Worm (Caenorhabditis elegans) whole organism, late embryonic: ENCODE measurements around the gene D1086.7.

Source experiments
- C08G9.2 ChIP-seq: sonication (generic microtip); optimal IDR thresholded peaks from 2 replicates; lab custom pipeline; 2016; ENCODE audit warnings: mild to moderate bottlenecking, missing genetic modification characterization, moderate library complexity, missing compliant biosample characterization
- C38D4.7 ChIP-seq: fragments of 200-800 bp; sonication (Bioruptor generic); optimal IDR thresholded peaks from 2 replicates; lab custom pipeline; 2018; ENCODE audit warnings: mild to moderate bottlenecking, missing genetic modification characterization, moderate library complexity, missing compliant biosample characterization
- K02D7.2 ChIP-seq: sonication (generic microtip); optimal IDR thresholded peaks from 2 replicates; lab custom pipeline; 2017; ENCODE audit warnings: mild to moderate bottlenecking, missing genetic modification characterization, missing compliant biosample characterization
- K09A11.1 ChIP-seq: sonication (generic microtip); optimal IDR thresholded peaks from 2 replicates; lab custom pipeline; 2017; ENCODE audit warnings: antibody characterized with exemption, mild to moderate bottlenecking, missing genetic modification characterization, missing compliant biosample characterization; ENCODE audit not compliant: insufficient read depth
- T23F11.4 ChIP-seq: fragments of 200-800 bp; sonication (Bioruptor generic); optimal IDR thresholded peaks from 2 replicates; lab custom pipeline; 2018; ENCODE audit warnings: mild to moderate bottlenecking, missing genetic modification characterization, missing compliant biosample characterization
- Y22D7AL.16 ChIP-seq: sonication (generic microtip); optimal IDR thresholded peaks from 2 replicates; lab custom pipeline; 2016; ENCODE audit warnings: missing genetic modification characterization, missing compliant biosample characterization
- ahr-1 ChIP-seq: sonication (generic microtip); optimal IDR thresholded peaks from 2 replicates; lab custom pipeline; 2016; ENCODE audit warnings: missing genetic modification characterization, missing compliant biosample characterization
- ama-1 ChIP-seq: fragments of 150-350 bp; optimal IDR thresholded peaks from 2 replicates; lab custom pipeline; 2014
- ceh-30 ChIP-seq: fragments of 150-350 bp; optimal IDR thresholded peaks from 2 replicates; lab custom pipeline; 2014; ENCODE audit warnings: missing biosample characterization, missing genetic modification characterization
- ceh-31 ChIP-seq: sonication (generic microtip); optimal IDR thresholded peaks from 2 replicates; lab custom pipeline; 2016; ENCODE audit warnings: missing genetic modification characterization, missing compliant biosample characterization
- ceh-34 ChIP-seq: sonication (generic microtip); optimal IDR thresholded peaks from 2 replicates; lab custom pipeline; 2016; ENCODE audit warnings: mild to moderate bottlenecking, missing genetic modification characterization, missing compliant biosample characterization
- ceh-48 ChIP-seq: sonication (generic microtip); optimal IDR thresholded peaks from 2 replicates; lab custom pipeline; 2016; ENCODE audit warnings: missing genetic modification characterization, inconsistent platforms, missing compliant biosample characterization
- ceh-6 ChIP-seq: fragments of 200-800 bp; sonication (Bioruptor generic); optimal IDR thresholded peaks from 2 replicates; lab custom pipeline; 2018; ENCODE audit warnings: mild to moderate bottlenecking, missing genetic modification characterization, missing compliant biosample characterization
- ceh-9 ChIP-seq: sonication (generic microtip); optimal IDR thresholded peaks from 2 replicates; lab custom pipeline; 2016; ENCODE audit warnings: mild to moderate bottlenecking, missing genetic modification characterization, inconsistent platforms, missing compliant biosample characterization
- dmd-4 ChIP-seq: sonication (generic microtip); optimal IDR thresholded peaks from 2 replicates; lab custom pipeline; 2016; ENCODE audit warnings: borderline replicate concordance, missing genetic modification characterization, missing compliant biosample characterization
- elt-2 ChIP-seq: sonication (generic microtip); optimal IDR thresholded peaks from 2 replicates; lab custom pipeline; 2016; ENCODE audit warnings: missing genetic modification reagents, missing genetic modification characterization, missing compliant biosample characterization
- elt-4 ChIP-seq: sonication (generic microtip); optimal IDR thresholded peaks from 2 replicates; lab custom pipeline; 2016; ENCODE audit warnings: missing genetic modification characterization, missing compliant biosample characterization
- fkh-10 ChIP-seq: fragments of 150-350 bp; optimal IDR thresholded peaks from 2 replicates; lab custom pipeline; 2014; ENCODE audit warnings: missing biosample characterization, missing genetic modification reagents, missing genetic modification characterization
- fkh-6 ChIP-seq: sonication (generic microtip); optimal IDR thresholded peaks from 2 replicates; lab custom pipeline; 2016; ENCODE audit warnings: missing genetic modification characterization, missing compliant biosample characterization
- gmeb-2 ChIP-seq: sonication (generic microtip); optimal IDR thresholded peaks from 2 replicates; lab custom pipeline; 2016; ENCODE audit warnings: missing genetic modification characterization, inconsistent platforms, missing compliant biosample characterization
- hlh-15 ChIP-seq: sonication (generic microtip); optimal IDR thresholded peaks from 2 replicates; lab custom pipeline; 2016; ENCODE audit warnings: missing genetic modification characterization, missing compliant biosample characterization
- hlh-30 ChIP-seq: sonication (generic microtip); optimal IDR thresholded peaks from 2 replicates; lab custom pipeline; 2017; ENCODE audit warnings: antibody characterized with exemption, missing genetic modification characterization, missing compliant biosample characterization; ENCODE audit not compliant: insufficient read depth
- hlh-6 ChIP-seq: sonication (generic microtip); optimal IDR thresholded peaks from 2 replicates; lab custom pipeline; 2016; ENCODE audit warnings: missing genotype, missing genetic modification characterization, missing compliant biosample characterization
- hlh-8 ChIP-seq: sonication (generic microtip); optimal IDR thresholded peaks from 2 replicates; lab custom pipeline; 2016; ENCODE audit warnings: missing genotype, missing genetic modification characterization, missing compliant biosample characterization
- lim-6 ChIP-seq: sonication (generic microtip); optimal IDR thresholded peaks from 2 replicates; lab custom pipeline; 2016; ENCODE audit warnings: missing genetic modification characterization, missing compliant biosample characterization
- lin-11 ChIP-seq: fragments of 200-800 bp; sonication (Bioruptor generic); optimal IDR thresholded peaks from 2 replicates; lab custom pipeline; 2018; ENCODE audit warnings: mild to moderate bottlenecking, missing genetic modification characterization, missing compliant biosample characterization
- madf-2 ChIP-seq: sonication (generic microtip); optimal IDR thresholded peaks from 2 replicates; lab custom pipeline; 2017; ENCODE audit warnings: missing genetic modification characterization, missing compliant biosample characterization
- nfya-1 ChIP-seq: sonication (generic microtip); optimal IDR thresholded peaks from 2 replicates; lab custom pipeline; 2017; ENCODE audit warnings: missing genetic modification characterization, mild to moderate bottlenecking, missing compliant biosample characterization, antibody characterized with exemption, moderate library complexity
- nhr-11 ChIP-seq: fragments of 150-350 bp; optimal IDR thresholded peaks from 2 replicates; lab custom pipeline; 2014; ENCODE audit warnings: missing biosample characterization, missing genetic modification characterization
- nhr-232 ChIP-seq: sonication (generic microtip); optimal IDR thresholded peaks from 2 replicates; lab custom pipeline; 2016; ENCODE audit warnings: missing genetic modification characterization, missing compliant biosample characterization
- odd-2 ChIP-seq: sonication (generic microtip); optimal IDR thresholded peaks from 2 replicates; lab custom pipeline; 2017; ENCODE audit warnings: antibody characterized with exemption, mild to moderate bottlenecking, missing genetic modification characterization, missing compliant biosample characterization
- pag-3 ChIP-seq: sonication (generic microtip); optimal IDR thresholded peaks from 2 replicates; lab custom pipeline; 2016; ENCODE audit warnings: missing compliant biosample characterization, missing genetic modification characterization, borderline replicate concordance
- pax-1 ChIP-seq: fragments of 150-350 bp; optimal IDR thresholded peaks from 2 replicates; lab custom pipeline; 2014; ENCODE audit warnings: missing biosample characterization, missing genetic modification characterization
- pha-4 ChIP-seq: fragments of 150-350 bp; optimal IDR thresholded peaks from 2 replicates; lab custom pipeline; 2018; ENCODE audit warnings: missing biosample characterization, missing genetic modification reagents, missing genetic modification characterization
- pros-1 ChIP-seq: fragments of 150-350 bp; optimal IDR thresholded peaks from 2 replicates; lab custom pipeline; 2014; ENCODE audit warnings: missing biosample characterization, missing genetic modification reagents, missing genetic modification characterization
- ref-2 ChIP-seq: sonication (generic microtip); optimal IDR thresholded peaks from 2 replicates; lab custom pipeline; 2016; ENCODE audit warnings: missing genetic modification characterization, missing compliant biosample characterization
- sox-4 ChIP-seq: sonication (generic microtip); optimal IDR thresholded peaks from 2 replicates; lab custom pipeline; 2017; ENCODE audit warnings: mild to moderate bottlenecking, missing genetic modification characterization, inconsistent platforms, missing compliant biosample characterization
- syd-9 ChIP-seq: sonication (generic microtip); optimal IDR thresholded peaks from 2 replicates; lab custom pipeline; 2016; ENCODE audit warnings: mild to moderate bottlenecking, missing genetic modification characterization, moderate library complexity, missing compliant biosample characterization
- tbx-2 ChIP-seq: sonication (generic microtip); optimal IDR thresholded peaks from 2 replicates; lab custom pipeline; 2016; ENCODE audit warnings: missing genetic modification characterization, missing compliant biosample characterization
- unc-3 ChIP-seq, 2 experiments: fragments of 200-800 bp in 1 of 2; sonication (Bioruptor generic) in 1 of 2; sonication (generic microtip) in 1 of 2; conservative IDR thresholded peaks in 1 of 2; optimal IDR thresholded peaks in 1 of 2; 2 replicates each; pipeline versions ENCODE4 v1.3.6 to Lab custom; 2016 to 2022; ENCODE audit warnings: missing compliant biosample characterization in 2 of 2, missing genetic modification characterization in 2 of 2, missing genetic modification reagents in 1 of 2
- unc-42 ChIP-seq: sonication (generic microtip); optimal IDR thresholded peaks from 2 replicates; lab custom pipeline; 2016; ENCODE audit warnings: missing genotype, missing genetic modification characterization, missing compliant biosample characterization
- unc-55 ChIP-seq: sonication (generic microtip); optimal IDR thresholded peaks from 2 replicates; lab custom pipeline; 2017; ENCODE audit warnings: missing biosample characterization, missing genetic modification reagents, missing genetic modification characterization
- unc-86 ChIP-seq: sonication (generic microtip); optimal IDR thresholded peaks from 2 replicates; lab custom pipeline; 2016; ENCODE audit warnings: missing genetic modification characterization, missing compliant biosample characterization
- zip-5 ChIP-seq: sonication (generic microtip); optimal IDR thresholded peaks from 2 replicates; lab custom pipeline; 2016; ENCODE audit warnings: missing genetic modification characterization, missing compliant biosample characterization
- ztf-16 ChIP-seq: sonication (generic microtip); optimal IDR thresholded peaks from 2 replicates; lab custom pipeline; 2017; ENCODE audit warnings: missing genetic modification characterization, missing compliant biosample characterization

Gene D1086.7

ce11 chrV:14074160-14074559 is 9.9 kb upstream of the D1086.7 start, which contains the start of gene D1086.11:
Gene D1086.11 (plus strand): TSS chrV:14074460.
- TF ChIP-seq K02D7.2 (no peak), ceh-6 (GFP tag; lab: Kevin White, UChicago) (no peak), ceh-48 (tag; lab: Kevin White, UChicago) (no peak), Y22D7AL.16 (tag; lab: Kevin White, UChicago) (no peak), ceh-31 (tag; lab: Kevin White, UChicago) (no peak), T23F11.4 (GFP tag; lab: Kevin White, UChicago) (no peak), odd-2 (no peak), ceh-34 (tag; lab: Kevin White, UChicago) (no peak), tbx-2 (tag; lab: Kevin White, UChicago) (no peak), zip-5 (tag; lab: Kevin White, UChicago) (no peak), lin-11 (no peak), elt-2 (tag; lab: Kevin White, UChicago) (no peak), nhr-11 (tag; lab: Kevin White, UChicago) (no peak), madf-2 (tag; lab: Kevin White, UChicago) (no peak), lim-6 (tag; lab: Kevin White, UChicago) (no peak), dmd-4 (no peak), ref-2 (tag; lab: Kevin White, UChicago) (no peak)

ce11 chrV:14079501-14079900 is 4.6 kb upstream of the D1086.7 start, which contains the start of gene D1086.6:
Gene D1086.6 (plus strand): TSS chrV:14079801.
- TF ChIP-seq ceh-9 (no peak), hlh-30 (tag; lab: Kevin White, UChicago) (no peak), pha-4 (tag; lab: Kevin White, UChicago) (no peak)

- no peak for TF ChIP-seq C08G9.2 (tag; lab: Kevin White, UChicago)
Observed at ce11 chrV:14082453-14082852, 1.6 kb upstream of the D1086.7 start, which contains the start of gene D1086.10. Gene D1086.10 (plus strand): TSS chrV:14082753.

- TF ChIP-seq elt-4 (tag; lab: Kevin White, UChicago) (no peak), nhr-11 (tag; lab: Kevin White, UChicago) (no peak), T23F11.4 (GFP tag; lab: Kevin White, UChicago) (no peak), hlh-8 (no peak), pax-1 (no peak), ztf-16 (tag; lab: Kevin White, UChicago) (no peak), unc-55 (GFP tag; lab: Kevin White, UChicago) (no peak), C38D4.7 (GFP tag; lab: Kevin White, UChicago) (no peak), pag-3 (tag; lab: Kevin White, UChicago) (no peak), K02D7.2 (no peak), syd-9 (tag; lab: Kevin White, UChicago) (no peak), hlh-6 (tag; lab: Kevin White, UChicago) (no peak), tbx-2 (tag; lab: Kevin White, UChicago) (no peak), pros-1 (tag; lab: Kevin White, UChicago) (no peak), dmd-4 (no peak), ama-1 (lab: Kevin White, UChicago) (no peak), unc-42 (tag; lab: Kevin White, UChicago) (no peak), unc-86 (tag; lab: Kevin White, UChicago) (no peak), nhr-232 (tag; lab: Kevin White, UChicago) (no peak), gmeb-2 (no peak)
- TF ChIP-seq, all 69 proteins: peak for 0
Observed at ce11 chrV:14085589-14085988, 1.5 kb downstream of the D1086.7 start, which contains the start of gene D1086.18. Gene D1086.18 (plus strand): TSS chrV:14085889.

- TF ChIP-seq ahr-1 (tag; lab: Kevin White, UChicago), result no peak
- TF ChIP-seq zip-5 (tag; lab: Kevin White, UChicago), result no peak
- TF ChIP-seq fkh-10 (GFP tag; lab: Kevin White, UChicago), result no peak
- no peak for TF ChIP-seq fkh-6 (tag; lab: Kevin White, UChicago)
- TF ChIP-seq K09A11.1 (tag; lab: Kevin White, UChicago), result no peak
- no peak for TF ChIP-seq pax-1
- no peak for TF ChIP-seq unc-3 (GFP tag; conservative IDR thresholded peaks at IDR 0.05; lab: Robert Waterston, UW)
- no peak for TF ChIP-seq unc-3 (tag; optimal IDR thresholded peaks at IDR 0.05; lab: Kevin White, UChicago)
- TF ChIP-seq pag-3 (tag; lab: Kevin White, UChicago), result no peak
- no peak for TF ChIP-seq nfya-1 (tag; lab: Kevin White, UChicago)
- no peak for TF ChIP-seq ceh-30
- TF ChIP-seq ceh-6 (GFP tag; lab: Kevin White, UChicago), result no peak
- TF ChIP-seq T23F11.4 (GFP tag; lab: Kevin White, UChicago), result no peak
- TF ChIP-seq sox-4 (tag; lab: Kevin White, UChicago), result no peak
- no peak for TF ChIP-seq hlh-15 (tag; lab: Kevin White, UChicago)
- no peak for TF ChIP-seq pha-4 (tag; lab: Kevin White, UChicago)
Observed at ce11 chrV:14088051-14088450, 4.0 kb downstream of the D1086.7 start, which contains the start of gene D1086.19. Gene D1086.19 (plus strand): TSS chrV:14088351.
